Fruit fly (Drosophila melanogaster) whole organism, embryonic: ENCODE data around the gene CG43401.

Experiments
- Bteb2 ChIP-seq: fragments of 200-800 bp; sonication (Bioruptor generic); optimal IDR thresholded peaks from 2 replicates; lab custom pipeline; 2016; ENCODE audit warnings: missing biosample characterization, missing genetic modification characterization
- CG11560 ChIP-seq: fragments of 200-800 bp; sonication (Bioruptor generic); IDR thresholded peaks from 3 replicates; pipeline ENCODE4 v1.3.6; 2022; ENCODE audit warnings: missing biosample characterization, missing genetic modification characterization
- CG9609 ChIP-seq: fragments of 200-800 bp; sonication (Bioruptor generic); optimal IDR thresholded peaks from 3 replicates; lab custom pipeline; 2016; ENCODE audit warnings: missing biosample characterization, missing genetic modification characterization
- Camta ChIP-seq: fragments of 200-800 bp; sonication (Bioruptor generic); optimal IDR thresholded peaks from 2 replicates; lab custom pipeline; 2016; ENCODE audit warnings: missing biosample characterization, missing genetic modification characterization
- Spps ChIP-seq: fragments of 200-800 bp; sonication (Bioruptor generic); optimal IDR thresholded peaks from 2 replicates; lab custom pipeline; 2018; ENCODE audit warnings: missing biosample characterization, mild to moderate bottlenecking, missing genetic modification characterization
- Xbp1 ChIP-seq: fragments of 200-800 bp; sonication (Bioruptor generic); optimal IDR thresholded peaks from 3 replicates; lab custom pipeline; 2016; ENCODE audit warnings: missing biosample characterization, mild to moderate bottlenecking, missing genetic modification characterization
- pan ChIP-seq, 4 experiments: fragments of >200 bp in 3 of 4; fragments of 200-800 bp in 1 of 4; sonication (Bioruptor generic) in 1 of 4; optimal IDR thresholded peaks in 3 of 4; IDR thresholded peaks in 1 of 4; 2 replicates each; pipeline versions ENCODE4 v1.3.6 to Lab custom; 2017 to 2022; ENCODE audit warnings: missing biosample characterization in 2 of 4, missing genetic modification characterization in 2 of 4, mixed read lengths in 1 of 4

- TF ChIP-seq Bteb2 (no peak), CG11560 (tag; lab: Robert Waterston, UW) (no peak), pan (optimal IDR thresholded peaks at IDR 0.05; lab: Kevin White, UChicago) (no peak), pan (GFP tag; optimal IDR thresholded peaks at IDR 0.05 in 1 of 2, IDR thresholded peaks at IDR 0.05 in 1 of 2) (no peak), Xbp1 (no peak), Camta (GFP tag; lab: Kevin White, UChicago) (no peak), Spps (tag; lab: Kevin White, UChicago) (no peak), CG9609 (GFP tag; lab: Kevin White, UChicago) (no peak)
Observed at dm6 chr2L:1393611-1394010, 34.7 kb upstream of the CG43401 start.
